Worm (Caenorhabditis elegans): ENCODE results near the gene R03G8.3.

The R03G8.3 gene

ce11 chrX:13141440-13141839 is 50.7 kb downstream of the R03G8.3 start, which contains the start of gene F09A5.3:
TSS of gene F09A5.3 (plus strand) at chrX:13141601.
- TF ChIP-seq mdl-1 (tag; optimal IDR thresholded peaks at IDR 0.05), result no peak
- TF ChIP-seq Y55F3AM.14 (GFP tag; optimal IDR thresholded peaks at IDR 0.05), result no peak
- TF ChIP-seq nhr-10 (tag; optimal IDR thresholded peaks at IDR 0.05), result no peak
- peak; percentile 84 for TF ChIP-seq nhr-21 (tag; optimal IDR thresholded peaks at IDR 0.05)
- peak; percentile 92 for TF ChIP-seq elt-1 (tag; optimal IDR thresholded peaks at IDR 0.05)
- TF ChIP-seq lin-13 (GFP tag; optimal IDR thresholded peaks at IDR 0.05), result no peak
- no peak for TF ChIP-seq mbf-1 (tag; optimal IDR thresholded peaks at IDR 0.05)
- no peak for TF ChIP-seq ama-1 (optimal IDR thresholded peaks at IDR 0.05)
- no peak for TF ChIP-seq nhr-23 (tag; optimal IDR thresholded peaks at IDR 0.05)
- no peak for TF ChIP-seq nhr-77 (tag; optimal IDR thresholded peaks at IDR 0.05)
- TF ChIP-seq blmp-1 (tag; optimal IDR thresholded peaks at IDR 0.05; ENCODE audit: insufficient read depth), result peak; percentile 58
- TF ChIP-seq sem-4 (tag; optimal IDR thresholded peaks at IDR 0.05), result peak; percentile 62
- TF ChIP-seq ztf-11 (tag; optimal IDR thresholded peaks at IDR 0.05), result no peak
- TF ChIP-seq lsy-2 (tag; optimal IDR thresholded peaks at IDR 0.05), result no peak
- TF ChIP-seq dmd-4 (tag; optimal IDR thresholded peaks at IDR 0.05), result no peak
- no peak for TF ChIP-seq mab-5 (tag; optimal IDR thresholded peaks at IDR 0.05)
- no peak for TF ChIP-seq lin-11 (tag; optimal IDR thresholded peaks at IDR 0.05)
- peak; percentile 39 for TF ChIP-seq nhr-6 (tag; optimal IDR thresholded peaks at IDR 0.05)
- TF ChIP-seq sma-3 (GFP tag; optimal IDR thresholded peaks at IDR 0.05), result peak; percentile 35
- TF ChIP-seq C34F6.9 (tag; optimal IDR thresholded peaks at IDR 0.05), result peak; percentile 41
- TF ChIP-seq egl-27 (tag; optimal IDR thresholded peaks at IDR 0.05), result peak; percentile 43
- peak; percentile 31 for TF ChIP-seq gmeb-1 (tag; optimal IDR thresholded peaks at IDR 0.05)
- peak; percentile 84 for TF ChIP-seq nhr-25 (tag; optimal IDR thresholded peaks at IDR 0.05)
- TF ChIP-seq alr-1 (tag; optimal IDR thresholded peaks at IDR 0.05), result no peak
- TF ChIP-seq crh-2 (tag; optimal IDR thresholded peaks at IDR 0.05), result no peak
- TF ChIP-seq sma-9 (GFP tag; optimal IDR thresholded peaks at IDR 0.05), result peak; percentile 73
- no peak for TF ChIP-seq sma-9 (tag; optimal IDR thresholded peaks at IDR 0.05)
- TF ChIP-seq nhr-129 (tag; optimal IDR thresholded peaks at IDR 0.05), result peak; percentile 70
- no peak for TF ChIP-seq nhr-237 (tag; optimal IDR thresholded peaks at IDR 0.05)
- TF ChIP-seq ceh-16 (tag; optimal IDR thresholded peaks at IDR 0.05), result peak; percentile 89
- TF ChIP-seq ZK546.5 (tag; optimal IDR thresholded peaks at IDR 0.05), result no peak
- TF ChIP-seq peb-1 (tag; optimal IDR thresholded peaks at IDR 0.05), result no peak
- TF ChIP-seq fos-1 (tag; optimal IDR thresholded peaks at IDR 0.05), result peak; percentile 61
- no peak for TF ChIP-seq R02D3.7 (tag; optimal IDR thresholded peaks at IDR 0.05)
- TF ChIP-seq nhr-11 (tag; optimal IDR thresholded peaks at IDR 0.05), result no peak
- peak; percentile 20 for TF ChIP-seq ztf-4 (tag; optimal IDR thresholded peaks at IDR 0.05)

- TF ChIP-seq aly-2 (tag; optimal IDR thresholded peaks at IDR 0.05), result no peak
- TF ChIP-seq nhr-129 (tag; optimal IDR thresholded peaks at IDR 0.05), result peak; percentile 13
- TF ChIP-seq ztf-4 (tag; optimal IDR thresholded peaks at IDR 0.05), result no peak
- TF ChIP-seq ceh-82 (tag; optimal IDR thresholded peaks at IDR 0.05), result no peak
These were observed 52.5 kb downstream of the R03G8.3 start for ce11 chrX:13143236-13143635.
